Worm (Caenorhabditis elegans) whole organism, young adult: ENCODE results near the gene C44C10.9.

ENCODE experiments used
- F22D6.2 ChIP-seq: sonication (generic microtip); optimal IDR thresholded peaks from 2 replicates; lab custom pipeline; 2016; ENCODE audit warnings: mild to moderate bottlenecking, missing genetic modification characterization, missing compliant biosample characterization
- K12H6.12 ChIP-seq: fragments of 200-800 bp; sonication (Bioruptor generic); optimal IDR thresholded peaks from 2 replicates; lab custom pipeline; 2018; ENCODE audit warnings: mild to moderate bottlenecking, missing genetic modification characterization, missing compliant biosample characterization
- Y53G8AR.9 ChIP-seq: fragments of 200-800 bp; sonication (Bioruptor generic); conservative IDR thresholded peaks from 2 replicates; pipeline ENCODE4 v1.3.6; 2022; ENCODE audit warnings: missing genetic modification reagents, missing genetic modification characterization, missing compliant biosample characterization
- cebp-2 ChIP-seq: fragments of 200-800 bp; sonication (Bioruptor generic); IDR thresholded peaks from 2 replicates; pipeline ENCODE4 v1.3.6; 2022; ENCODE audit warnings: missing genetic modification characterization, missing compliant biosample characterization
- ceh-58 ChIP-seq: fragments of 200-800 bp; sonication (Bioruptor generic); IDR thresholded peaks from 2 replicates; pipeline ENCODE4 v1.3.6; 2022; ENCODE audit warnings: missing genetic modification characterization, missing compliant biosample characterization
- die-1 ChIP-seq: sonication (generic microtip); optimal IDR thresholded peaks from 2 replicates; lab custom pipeline; 2016; ENCODE audit warnings: missing genotype, mild to moderate bottlenecking, missing genetic modification characterization, missing compliant biosample characterization
- dpl-1 ChIP-seq: fragments of 150-350 bp; optimal IDR thresholded peaks from 2 replicates; lab custom pipeline; 2014; ENCODE audit warnings: missing biosample characterization, missing genetic modification reagents, missing genetic modification characterization
- hlh-26 ChIP-seq: fragments of 200-800 bp; sonication (Bioruptor generic); conservative IDR thresholded peaks from 2 replicates; pipeline ENCODE4 v1.3.6; 2022; ENCODE audit warnings: missing genetic modification reagents, missing genetic modification characterization, missing compliant biosample characterization
- tlf-1 ChIP-seq: fragments of 200-800 bp; sonication (Bioruptor generic); optimal IDR thresholded peaks from 2 replicates; lab custom pipeline; 2018; ENCODE audit warnings: mild to moderate bottlenecking, missing genetic modification characterization, missing compliant biosample characterization

ce11 chrX:11716463-11716960, at the start of gene C44C10.9:
- TF ChIP-seq cebp-2 (GFP tag; lab: Robert Waterston, UW) (no peak), die-1 (tag; lab: Kevin White, UChicago) (no peak), hlh-26 (no peak), F22D6.2 (tag; lab: Kevin White, UChicago) (no peak), K12H6.12 (tag; lab: Kevin White, UChicago) (no peak), ceh-58 (GFP tag; lab: Robert Waterston, UW) (no peak), tlf-1 (GFP tag; lab: Kevin White, UChicago) (no peak), dpl-1 (GFP tag; lab: Kevin White, UChicago) (no peak), Y53G8AR.9 (GFP tag; lab: Robert Waterston, UW) (no peak)
